Worm (Caenorhabditis elegans): ENCODE results near the gene srd-13.

Gene srd-13

DNA sequence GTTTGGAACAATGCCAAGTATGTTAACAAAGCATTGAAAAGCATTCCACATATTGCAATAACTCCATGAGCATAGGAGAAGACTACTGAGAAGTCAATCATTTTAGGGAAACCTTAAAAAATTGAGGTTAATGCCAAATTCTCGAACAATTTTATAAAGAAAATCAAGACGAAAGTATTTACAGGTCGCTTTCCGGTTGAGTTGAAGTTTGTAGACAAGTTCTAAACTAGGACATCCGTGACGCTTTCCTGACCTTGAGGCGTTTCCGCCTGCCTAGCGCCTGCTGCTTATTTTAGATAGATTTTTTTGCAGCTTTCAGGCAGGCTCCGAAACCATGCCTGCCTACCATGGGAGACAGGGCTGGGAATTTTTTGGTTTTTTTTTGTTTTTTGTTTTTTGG lies at the start of gene srd-13:
TSS of gene srd-13 (minus strand) at position 101 of the 400 bp plus-strand sequence.
- no peak for TF ChIP-seq flt-1 (GFP tag; IDR thresholded peaks at IDR 0.05)
- TF ChIP-seq klf-2 (GFP tag; conservative IDR thresholded peaks at IDR 0.05), result no peak
- no peak for TF ChIP-seq tab-1 (GFP tag; IDR thresholded peaks at IDR 0.05)
- TF ChIP-seq ztf-29 (GFP tag; IDR thresholded peaks at IDR 0.05), result no peak
- no peak for TF ChIP-seq ref-1 (GFP tag; conservative IDR thresholded peaks at IDR 0.05)
- no peak for TF ChIP-seq ztf-23 (GFP tag; IDR thresholded peaks at IDR 0.05)
- TF ChIP-seq cog-1 (tag; optimal IDR thresholded peaks at IDR 0.05), result no peak
- TF ChIP-seq T22C8.4 (GFP tag; IDR thresholded peaks at IDR 0.05), result no peak
- TF ChIP-seq med-1 (GFP tag; optimal IDR thresholded peaks at IDR 0.05; ENCODE audit: insufficient read depth), result no peak

DNA sequence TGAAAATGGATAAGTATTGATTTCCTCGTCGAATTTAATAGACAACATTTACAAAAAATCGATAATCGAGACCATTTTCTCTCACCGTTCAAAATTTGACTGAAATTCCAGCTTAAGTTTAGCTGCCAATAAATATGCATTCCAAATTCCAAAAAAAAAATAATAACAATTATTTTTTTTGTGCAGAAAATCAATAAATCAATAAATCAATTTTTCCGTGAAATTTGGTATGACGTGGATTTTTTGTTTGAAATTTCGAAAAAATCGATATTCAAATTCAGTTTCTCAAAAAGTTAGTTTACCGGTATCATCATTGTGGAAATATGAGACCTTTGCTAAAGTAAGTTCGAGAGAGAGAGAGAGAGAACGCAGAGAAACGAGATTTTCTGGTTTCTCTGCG lies 49.6 kb upstream of the srd-13 start, which contains the start of gene C55C3.3:
TSS of gene C55C3.3 (plus strand) at position 274 of the 400 bp plus-strand sequence.
- no peak for TF ChIP-seq tab-1 (GFP tag; IDR thresholded peaks at IDR 0.05)
- TF ChIP-seq T22C8.4 (GFP tag; IDR thresholded peaks at IDR 0.05), result peak; percentile 45; the same call in 1 of the 2 replicates

DNA sequence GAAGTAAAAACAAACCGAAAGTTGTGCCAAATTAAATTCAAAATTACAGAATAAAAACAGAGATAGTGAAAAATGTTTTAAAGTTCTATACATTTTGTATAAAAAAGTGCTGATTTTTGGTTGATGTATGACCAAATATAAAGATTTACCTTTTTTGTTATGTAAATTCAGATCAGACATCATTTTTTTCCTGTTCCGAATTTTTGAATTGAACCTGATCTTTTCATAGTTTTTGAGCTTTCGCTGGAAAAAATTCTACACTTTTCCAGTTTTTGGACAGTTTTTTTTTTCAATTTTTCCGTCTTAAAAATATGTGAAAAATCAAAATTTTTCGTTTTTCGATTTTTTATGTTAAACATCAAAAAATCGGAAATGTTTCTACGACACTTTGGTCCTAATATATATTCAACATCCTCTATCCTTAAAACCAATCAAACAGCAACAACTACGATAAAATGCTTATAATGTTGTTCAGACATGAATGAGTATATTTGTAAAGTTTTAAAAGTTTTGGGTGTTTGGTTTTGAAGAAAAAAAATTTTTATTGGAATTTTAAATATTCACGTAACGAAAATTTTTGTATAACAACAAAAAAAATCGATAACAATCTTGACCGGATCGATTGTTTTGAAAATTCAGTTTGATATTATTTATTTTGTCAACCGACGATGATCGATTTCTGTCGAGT lies 47.2 kb upstream of the srd-13 start, which contains the start of the genes C55C3.7 and C55C3.6:
TSS of gene C55C3.7 (minus strand) at position 101 of the 688 bp plus-strand sequence.
TSS of gene C55C3.6 (plus strand) at position 638 of the 688 bp plus-strand sequence.
- TF ChIP-seq klf-2 (GFP tag; conservative IDR thresholded peaks at IDR 0.05), result no peak
- no peak for TF ChIP-seq ztf-23 (GFP tag; IDR thresholded peaks at IDR 0.05)
- TF ChIP-seq T22C8.4 (GFP tag; IDR thresholded peaks at IDR 0.05), result no peak
- TF ChIP-seq cog-1 (tag; optimal IDR thresholded peaks at IDR 0.05), result no peak
- TF ChIP-seq ztf-29 (GFP tag; IDR thresholded peaks at IDR 0.05), result no peak
- TF ChIP-seq ref-1 (GFP tag; conservative IDR thresholded peaks at IDR 0.05), result no peak
- TF ChIP-seq tab-1 (GFP tag; IDR thresholded peaks at IDR 0.05), result no peak
- no peak for TF ChIP-seq flt-1 (GFP tag; IDR thresholded peaks at IDR 0.05)
- TF ChIP-seq med-1 (GFP tag; optimal IDR thresholded peaks at IDR 0.05; ENCODE audit: insufficient read depth), result no peak

DNA sequence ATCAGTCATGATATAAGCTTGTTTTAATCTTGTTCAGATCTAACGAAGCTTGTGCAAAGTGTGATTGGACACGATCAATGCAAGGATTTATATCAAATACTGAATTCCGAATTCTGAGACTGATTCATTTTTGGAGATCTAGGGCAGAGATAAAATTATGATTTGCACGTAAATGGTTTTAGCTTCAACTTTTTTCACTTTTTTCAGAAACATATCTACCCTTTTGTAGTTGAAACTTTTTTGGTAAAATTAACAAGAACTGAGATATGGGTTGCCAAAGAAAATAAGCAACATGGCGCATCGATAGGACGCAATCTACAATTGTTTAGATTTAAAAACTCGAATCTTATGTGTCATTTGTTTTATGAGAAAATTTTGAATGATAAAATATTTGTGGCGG lies 42.6 kb upstream of the srd-13 start, which contains the start of gene C55C3.4:
TSS of gene C55C3.4 (minus strand) at position 101 of the 400 bp plus-strand sequence.
- TF ChIP-seq cog-1 (tag; optimal IDR thresholded peaks at IDR 0.05), result no peak
- no peak for TF ChIP-seq klf-2 (GFP tag; conservative IDR thresholded peaks at IDR 0.05)
- no peak for TF ChIP-seq flt-1 (GFP tag; IDR thresholded peaks at IDR 0.05)
- TF ChIP-seq ref-1 (GFP tag; conservative IDR thresholded peaks at IDR 0.05), result no peak
- TF ChIP-seq ztf-23 (GFP tag; IDR thresholded peaks at IDR 0.05), result no peak
- TF ChIP-seq ztf-29 (GFP tag; IDR thresholded peaks at IDR 0.05), result no peak
- no peak for TF ChIP-seq tab-1 (GFP tag; IDR thresholded peaks at IDR 0.05)
- no peak for TF ChIP-seq T22C8.4 (GFP tag; IDR thresholded peaks at IDR 0.05)
- TF ChIP-seq med-1 (GFP tag; optimal IDR thresholded peaks at IDR 0.05; ENCODE audit: insufficient read depth), result no peak

DNA sequence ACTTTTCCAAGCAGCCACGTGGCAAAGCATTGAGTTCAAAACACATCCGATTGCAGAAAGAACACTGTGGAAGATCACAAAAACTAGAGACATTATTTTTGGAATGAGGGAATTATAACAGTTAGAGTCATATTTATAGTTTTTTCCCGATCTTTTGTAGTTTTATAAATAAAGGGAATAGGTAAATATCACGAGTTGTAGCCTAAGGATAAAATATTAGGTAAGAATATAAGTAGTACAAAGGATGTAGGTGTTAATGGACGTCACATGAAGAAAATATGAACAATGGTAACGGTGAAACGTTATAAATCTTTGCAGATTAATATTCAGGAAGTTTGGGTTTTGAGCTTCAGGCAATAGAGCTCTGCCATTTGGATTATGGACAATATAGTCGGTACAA lies 39.0 kb upstream of the srd-13 start, which contains the start of gene srd-5:
TSS of gene srd-5 (minus strand) at position 101 of the 400 bp plus-strand sequence.
- TF ChIP-seq cog-1 (tag; optimal IDR thresholded peaks at IDR 0.05), result no peak
- TF ChIP-seq flt-1 (GFP tag; IDR thresholded peaks at IDR 0.05), result no peak
- TF ChIP-seq ztf-23 (GFP tag; IDR thresholded peaks at IDR 0.05), result no peak
- no peak for TF ChIP-seq med-1 (GFP tag; optimal IDR thresholded peaks at IDR 0.05; ENCODE audit: insufficient read depth)
- TF ChIP-seq klf-2 (GFP tag; conservative IDR thresholded peaks at IDR 0.05), result no peak
- no peak for TF ChIP-seq ztf-29 (GFP tag; IDR thresholded peaks at IDR 0.05)
- no peak for TF ChIP-seq tab-1 (GFP tag; IDR thresholded peaks at IDR 0.05)
- no peak for TF ChIP-seq ref-1 (GFP tag; conservative IDR thresholded peaks at IDR 0.05)

DNA sequence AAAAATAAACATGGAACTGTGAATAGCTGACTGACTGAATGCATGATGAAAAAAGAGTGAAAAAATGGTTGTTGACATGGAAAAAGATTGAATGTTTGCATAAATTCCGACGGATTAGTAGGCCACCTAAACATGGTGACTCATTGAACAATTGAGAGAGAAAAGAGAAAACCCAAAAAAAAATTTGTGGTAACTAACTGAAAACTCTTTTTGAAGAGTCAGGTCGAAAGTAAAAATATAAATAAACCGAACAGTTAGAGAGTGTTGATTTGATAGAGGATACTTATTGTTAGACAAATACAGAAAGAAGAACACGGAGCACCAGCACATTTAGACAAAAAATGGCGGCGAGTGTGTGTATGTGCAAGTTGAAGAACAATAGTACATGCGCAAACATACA lies 35.9 kb upstream of the srd-13 start:
- TF ChIP-seq flt-1 (GFP tag; IDR thresholded peaks at IDR 0.05), result no peak
- no peak for TF ChIP-seq klf-2 (GFP tag; conservative IDR thresholded peaks at IDR 0.05)
- no peak for TF ChIP-seq ztf-23 (GFP tag; IDR thresholded peaks at IDR 0.05)
- no peak for TF ChIP-seq med-1 (GFP tag; optimal IDR thresholded peaks at IDR 0.05; ENCODE audit: insufficient read depth)

DNA sequence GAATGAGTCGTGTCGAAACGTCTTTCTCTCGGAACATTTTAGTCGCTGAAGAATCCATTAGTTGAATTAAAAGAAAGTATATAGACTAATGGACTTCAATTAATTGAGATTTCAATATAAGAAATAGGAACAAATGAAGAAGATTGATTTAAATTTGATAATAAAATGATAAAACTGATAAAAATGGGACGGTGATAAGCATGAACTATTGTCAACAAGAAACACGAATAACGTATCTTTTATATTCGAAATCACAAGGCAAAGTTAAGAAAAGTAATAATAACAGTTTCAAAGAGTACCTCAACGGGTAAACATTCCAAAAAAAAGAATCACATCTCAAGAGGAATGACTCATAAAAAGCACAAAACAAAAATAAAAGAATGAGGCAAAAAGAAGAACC lies 34.0 kb upstream of the srd-13 start, which contains the start of gene T19E7.6:
TSS of gene T19E7.6 (minus strand) at position 45 of the 400 bp plus-strand sequence.
- TF ChIP-seq ref-1 (GFP tag; conservative IDR thresholded peaks at IDR 0.05), result no peak
- TF ChIP-seq med-1 (GFP tag; optimal IDR thresholded peaks at IDR 0.05; ENCODE audit: insufficient read depth), result no peak
- TF ChIP-seq ztf-23 (GFP tag; IDR thresholded peaks at IDR 0.05), result no peak
- no peak for TF ChIP-seq klf-2 (GFP tag; conservative IDR thresholded peaks at IDR 0.05)
- TF ChIP-seq flt-1 (GFP tag; IDR thresholded peaks at IDR 0.05), result no peak
- no peak for TF ChIP-seq cog-1 (tag; optimal IDR thresholded peaks at IDR 0.05)
- TF ChIP-seq T22C8.4 (GFP tag; IDR thresholded peaks at IDR 0.05), result no peak
- TF ChIP-seq ztf-29 (GFP tag; IDR thresholded peaks at IDR 0.05), result no peak
- TF ChIP-seq tab-1 (GFP tag; IDR thresholded peaks at IDR 0.05), result no peak

DNA sequence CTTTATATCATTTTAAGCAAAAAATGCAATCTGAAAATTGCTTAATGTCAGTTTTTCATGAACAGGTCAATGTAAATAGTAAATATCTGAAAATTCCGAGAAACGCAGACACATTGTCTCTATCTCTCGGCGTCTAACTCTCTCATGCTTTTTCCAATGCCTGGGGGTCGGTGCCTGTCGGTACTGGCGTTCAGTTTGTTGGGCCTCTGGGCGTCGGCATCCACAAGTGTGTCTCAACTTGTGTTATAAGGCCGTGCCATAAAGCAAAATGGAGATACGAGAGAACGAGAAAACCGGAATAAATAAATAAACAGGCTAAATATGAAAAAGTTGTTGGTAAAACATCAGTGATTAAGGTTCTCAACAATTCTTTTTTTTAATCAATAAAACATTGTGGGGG lies 31.7 kb upstream of the srd-13 start:
- no peak for TF ChIP-seq cog-1 (tag; optimal IDR thresholded peaks at IDR 0.05)

DNA sequence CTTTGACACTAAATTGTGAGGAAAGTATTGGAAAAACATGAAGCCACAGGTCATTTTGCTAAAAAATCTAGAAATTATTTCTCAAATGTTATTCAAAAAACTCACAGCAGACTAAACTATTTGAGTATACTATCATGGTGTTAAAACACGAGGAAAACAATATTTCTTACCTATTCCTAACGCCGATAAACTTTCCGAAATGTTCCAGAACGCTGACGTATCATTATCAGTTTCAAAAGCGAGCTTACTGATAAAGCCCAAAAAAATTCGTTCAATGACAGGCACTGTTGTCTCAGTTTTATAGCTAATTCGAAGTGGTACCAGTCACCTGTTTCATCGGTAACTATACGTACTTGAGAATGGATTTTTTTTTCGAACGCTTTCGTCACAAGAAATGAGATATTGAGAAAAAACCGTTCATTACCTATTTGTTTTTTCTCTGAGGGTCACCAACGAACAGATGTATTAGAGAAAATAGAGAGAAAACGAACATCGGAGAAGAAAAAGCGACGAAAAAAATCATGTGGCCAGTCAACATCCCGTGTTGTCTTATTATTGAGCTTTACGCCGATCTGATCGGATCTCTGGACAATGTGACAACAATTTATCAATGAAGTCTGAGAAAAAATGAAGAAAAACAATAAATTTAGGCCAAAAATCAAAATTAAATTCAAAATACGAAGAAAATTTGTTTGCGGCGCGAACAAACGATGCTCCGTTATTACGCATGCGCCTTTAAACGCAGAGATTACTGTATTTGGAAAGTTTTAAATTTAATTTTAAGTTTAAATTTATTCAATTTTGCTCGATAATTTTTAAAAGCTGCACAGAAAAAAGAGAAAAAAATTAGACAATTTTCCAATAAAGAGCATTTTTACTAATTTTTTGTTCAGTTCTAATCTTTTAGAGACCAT lies 30.9 kb upstream of the srd-13 start:
- TF ChIP-seq T22C8.4 (GFP tag; IDR thresholded peaks at IDR 0.05), result no peak
- TF ChIP-seq flt-1 (GFP tag; IDR thresholded peaks at IDR 0.05), result no peak
- no peak for TF ChIP-seq med-1 (GFP tag; optimal IDR thresholded peaks at IDR 0.05; ENCODE audit: insufficient read depth)
- TF ChIP-seq cog-1 (tag; optimal IDR thresholded peaks at IDR 0.05), result no peak
